Fruit fly (Drosophila melanogaster) whole organism, adult: Measurements from ENCODE around the gene Nepl9.

Experiments
- CG11617 ChIP-seq: fragments of 200-800 bp; sonication (Bioruptor generic); optimal IDR thresholded peaks from 2 replicates; lab custom pipeline; 2017; ENCODE audit warnings: mild to moderate bottlenecking, missing biosample characterization, missing genetic modification reagents, missing genetic modification characterization
- CG12768 ChIP-seq: fragments of 200-800 bp; sonication (Bioruptor generic); optimal IDR thresholded peaks from 2 replicates; lab custom pipeline; 2017; ENCODE audit warnings: missing biosample characterization, missing genetic modification characterization, mild to moderate bottlenecking, moderate library complexity, missing genetic modification reagents
- CG14711 ChIP-seq: fragments of 200-800 bp; sonication (Bioruptor generic); optimal IDR thresholded peaks from 2 replicates; lab custom pipeline; 2018; ENCODE audit warnings: missing biosample characterization, mild to moderate bottlenecking, missing genetic modification characterization, moderate library complexity
- CG1620 ChIP-seq: fragments of 200-800 bp; sonication (Bioruptor generic); optimal IDR thresholded peaks from 2 replicates; lab custom pipeline; 2016; ENCODE audit warnings: missing biosample characterization, missing genetic modification characterization
- CG33017 ChIP-seq: fragments of 200-800 bp; sonication (Bioruptor generic); optimal IDR thresholded peaks from 2 replicates; lab custom pipeline; 2018; ENCODE audit warnings: missing biosample characterization, mild to moderate bottlenecking, missing genetic modification characterization, moderate library complexity
- CG5204 ChIP-seq: fragments of 200-800 bp; sonication (Bioruptor generic); optimal IDR thresholded peaks from 2 replicates; lab custom pipeline; 2016; ENCODE audit warnings: missing biosample characterization, missing genetic modification characterization
- CG7045 ChIP-seq: fragments of 200-800 bp; sonication (Bioruptor generic); optimal IDR thresholded peaks from 2 replicates; lab custom pipeline; 2017; ENCODE audit warnings: missing biosample characterization, mild to moderate bottlenecking, missing genetic modification characterization
- CG7101 ChIP-seq: fragments of 200-800 bp; sonication (Bioruptor generic); optimal IDR thresholded peaks from 2 replicates; lab custom pipeline; 2018; ENCODE audit warnings: missing biosample characterization, mild to moderate bottlenecking, missing genetic modification characterization, moderate library complexity
- Clk ChIP-seq: fragments of 200-800 bp; sonication (Bioruptor generic); optimal IDR thresholded peaks from 2 replicates; lab custom pipeline; 2017; ENCODE audit warnings: missing biosample characterization, missing genetic modification characterization
- Crg-1 ChIP-seq: fragments of 200-800 bp; sonication (Bioruptor generic); optimal IDR thresholded peaks from 2 replicates; lab custom pipeline; 2016; ENCODE audit warnings: missing biosample characterization, missing genetic modification characterization
- Hr96 ChIP-seq: fragments of 200-800 bp; sonication (Bioruptor generic); optimal IDR thresholded peaks from 2 replicates; lab custom pipeline; 2016; ENCODE audit warnings: missing biosample characterization, missing genetic modification characterization
- Mnt ChIP-seq: fragments of 200-800 bp; sonication (Bioruptor generic); optimal IDR thresholded peaks from 2 replicates; lab custom pipeline; 2016; ENCODE audit warnings: missing biosample characterization, mild to moderate bottlenecking, missing genetic modification characterization
- bab1 ChIP-seq: fragments of 200-800 bp; sonication (Bioruptor generic); optimal IDR thresholded peaks from 3 replicates; lab custom pipeline; 2019; ENCODE audit warnings: missing biosample characterization, mild to moderate bottlenecking, missing genetic modification characterization, moderate library complexity
- cic ChIP-seq: fragments of 200-800 bp; sonication (Bioruptor generic); optimal IDR thresholded peaks from 2 replicates; lab custom pipeline; 2017; ENCODE audit warnings: missing biosample characterization, mild to moderate bottlenecking, missing genetic modification characterization, moderate library complexity
- cnc ChIP-seq, 2 experiments: fragments of >200 bp; optimal IDR thresholded peaks; 2 replicates each; lab custom pipeline; 2017
- kay ChIP-seq: fragments of 200-800 bp; sonication (Bioruptor generic); peaks from one replicate; lab custom pipeline; 2016; ENCODE audit warnings: missing biosample characterization, missing genetic modification characterization, borderline replicate concordance
- ovo ChIP-seq: fragments of 200-800 bp; sonication (Bioruptor generic); optimal IDR thresholded peaks from 2 replicates; lab custom pipeline; 2016; ENCODE audit warnings: missing biosample characterization, missing genetic modification characterization
- pad ChIP-seq: fragments of 200-800 bp; sonication (Bioruptor generic); optimal IDR thresholded peaks from 3 replicates; lab custom pipeline; 2017; ENCODE audit warnings: missing biosample characterization, missing genetic modification characterization, mild to moderate bottlenecking, moderate library complexity, missing genetic modification reagents
- tj ChIP-seq: fragments of 200-800 bp; sonication (Bioruptor generic); optimal IDR thresholded peaks from 3 replicates; lab custom pipeline; 2017; ENCODE audit warnings: missing biosample characterization, mild to moderate bottlenecking, missing genetic modification characterization, moderate library complexity
- toe ChIP-seq: fragments of 200-800 bp; sonication (Bioruptor generic); optimal IDR thresholded peaks from 2 replicates; lab custom pipeline; 2016; ENCODE audit warnings: missing biosample characterization, missing genetic modification characterization

Nepl9 gene

dm6 chr2L:16818335-16818973 lies 18.6 kb downstream of the Nepl9 start:
- no peak for TF ChIP-seq CG12768
- TF ChIP-seq CG7101 (tag; lab: Kevin White, UChicago): no peak
- no peak for TF ChIP-seq CG1620 (GFP tag; lab: Kevin White, UChicago)
- no peak for TF ChIP-seq Crg-1
- TF ChIP-seq toe (GFP tag; lab: Kevin White, UChicago): no peak
- TF ChIP-seq cic (GFP tag; lab: Kevin White, UChicago): no peak
- TF ChIP-seq pad (GFP tag; lab: Kevin White, UChicago): no peak
- peak; percentile 2 for TF ChIP-seq CG7045 (GFP tag; lab: Kevin White, UChicago)
- peak; percentile 46 for TF ChIP-seq kay (GFP tag; lab: Kevin White, UChicago)
- peak in 1 of 2 experiments; percentile 91 for TF ChIP-seq cnc (optimal IDR thresholded peaks at IDR 0.05; lab: Kevin White, UChicago)
- no peak for TF ChIP-seq Hr96 (GFP tag; lab: Kevin White, UChicago)
- peak; percentile 14 for TF ChIP-seq CG14711 (tag; lab: Kevin White, UChicago)
- no peak for TF ChIP-seq CG5204 (GFP tag; lab: Kevin White, UChicago)
- no peak for TF ChIP-seq ovo (GFP tag; lab: Kevin White, UChicago)
- TF ChIP-seq Clk: no peak
- TF ChIP-seq bab1 (GFP tag; lab: Kevin White, UChicago): no peak
- peak; percentile 23 for TF ChIP-seq CG33017 (tag; lab: Kevin White, UChicago)
- no peak for TF ChIP-seq tj
- no peak for TF ChIP-seq CG11617 (GFP tag; lab: Kevin White, UChicago)
- peak; percentile 1 for TF ChIP-seq Mnt (GFP tag; lab: Kevin White, UChicago)

- TF ChIP-seq ovo (GFP tag; lab: Kevin White, UChicago) (no peak), kay (GFP tag; lab: Kevin White, UChicago) (no peak), CG12768 (no peak), Mnt (GFP tag; lab: Kevin White, UChicago) (no peak), Hr96 (GFP tag; lab: Kevin White, UChicago) (no peak), CG1620 (GFP tag; lab: Kevin White, UChicago) (no peak), cic (GFP tag; lab: Kevin White, UChicago) (no peak), bab1 (GFP tag; lab: Kevin White, UChicago) (no peak), pad (GFP tag; lab: Kevin White, UChicago) (no peak), CG33017 (tag; lab: Kevin White, UChicago) (no peak), Crg-1 (no peak), CG7045 (GFP tag; lab: Kevin White, UChicago) (no peak), CG11617 (GFP tag; lab: Kevin White, UChicago) (no peak), CG14711 (tag; lab: Kevin White, UChicago) (no peak), CG7101 (tag; lab: Kevin White, UChicago) (no peak), toe (GFP tag; lab: Kevin White, UChicago) (no peak)
These were observed 19.5 kb downstream of the Nepl9 start for dm6 chr2L:16817421-16818101.

DNA sequence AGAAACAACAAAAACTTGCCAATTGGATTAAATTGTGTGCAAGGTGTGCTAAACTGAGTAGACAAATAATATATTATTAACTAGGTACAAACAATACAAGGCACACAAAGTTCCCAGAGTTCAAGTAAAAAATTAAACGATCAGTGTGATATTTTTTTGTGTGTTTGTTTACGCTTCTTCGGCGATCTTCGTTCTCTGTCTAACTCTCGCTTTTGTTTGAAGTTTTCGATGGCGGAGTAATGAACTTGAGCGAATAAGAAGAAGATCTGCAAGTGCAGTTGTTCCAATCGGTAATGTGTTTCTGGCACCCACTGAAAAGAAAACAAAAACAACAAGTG lies 20.3 kb downstream of the Nepl9 start:
- TF ChIP-seq CG5204 (GFP tag; lab: Kevin White, UChicago) (no peak), tj (peak; percentile 31), CG12768 (no peak)

DNA sequence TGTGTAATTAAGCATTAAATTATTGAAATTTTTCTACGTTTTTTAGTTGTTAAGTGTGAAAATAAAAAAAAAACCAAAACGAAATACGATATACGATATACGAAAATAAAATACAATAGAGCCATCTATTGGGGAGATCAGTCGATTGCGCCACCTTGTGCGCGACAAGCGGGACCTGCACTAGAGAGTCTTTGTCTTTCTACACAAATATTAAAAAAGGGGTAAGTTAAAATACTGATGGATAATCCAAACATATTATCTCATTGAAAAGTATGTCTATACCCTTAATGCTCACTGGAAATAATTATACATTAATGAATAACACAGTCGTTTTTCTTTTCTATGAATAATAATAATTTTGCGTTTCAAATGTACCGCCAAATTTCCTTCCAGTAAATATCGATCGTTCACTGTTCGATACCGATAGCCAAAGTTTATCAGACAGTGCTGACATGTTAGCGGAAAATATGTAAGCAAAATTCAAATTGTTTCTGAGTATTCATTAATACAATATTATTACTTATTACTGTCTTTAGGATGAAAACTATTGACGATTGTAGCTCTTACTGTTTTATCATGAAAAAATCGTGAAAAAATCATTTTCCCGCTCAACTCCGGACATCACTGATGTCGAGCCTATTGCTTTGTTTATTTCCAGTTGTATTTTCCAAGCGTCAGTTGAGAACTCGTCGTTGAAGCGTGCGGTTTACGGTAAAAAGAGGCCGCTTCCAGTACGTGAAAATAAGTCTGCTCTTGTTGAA lies 20.9 kb downstream of the Nepl9 start, which contains the start of gene mdy:
TSS of gene mdy (plus strand) at position 672 of the 761 bp plus-strand sequence.
- TF ChIP-seq cnc (optimal IDR thresholded peaks at IDR 0.05; lab: Kevin White, UChicago) (no peak), CG7045 (GFP tag; lab: Kevin White, UChicago) (no peak), CG14711 (tag; lab: Kevin White, UChicago) (peak; percentile 27), Mnt (GFP tag; lab: Kevin White, UChicago) (peak; percentile 79), Hr96 (GFP tag; lab: Kevin White, UChicago) (peak; percentile 57), kay (GFP tag; lab: Kevin White, UChicago) (peak; percentile 92), CG33017 (tag; lab: Kevin White, UChicago) (peak; percentile 13), CG12768 (no peak), toe (GFP tag; lab: Kevin White, UChicago) (peak; percentile 28), CG11617 (GFP tag; lab: Kevin White, UChicago) (peak; percentile 27), pad (GFP tag; lab: Kevin White, UChicago) (peak; percentile 64), CG1620 (GFP tag; lab: Kevin White, UChicago) (peak; percentile 35), ovo (GFP tag; lab: Kevin White, UChicago) (peak; percentile 25), tj (no peak), Crg-1 (no peak), CG5204 (GFP tag; lab: Kevin White, UChicago) (peak; percentile 70), cic (GFP tag; lab: Kevin White, UChicago) (peak; percentile 1), Clk (no peak), bab1 (GFP tag; lab: Kevin White, UChicago) (peak; percentile 65), CG7101 (tag; lab: Kevin White, UChicago) (peak; percentile 13)

dm6 chr2L:16808752-16809151 lies 28.3 kb downstream of the Nepl9 start:
- TF ChIP-seq CG1620 (GFP tag; lab: Kevin White, UChicago): no peak
- TF ChIP-seq Hr96 (GFP tag; lab: Kevin White, UChicago): no peak
- no peak for TF ChIP-seq toe (GFP tag; lab: Kevin White, UChicago)
- no peak for TF ChIP-seq Crg-1
- TF ChIP-seq CG12768: no peak
- no peak for TF ChIP-seq pad (GFP tag; lab: Kevin White, UChicago)
